Fruit fly (Drosophila melanogaster) whole organism, adult: Measurements from ENCODE around the gene PIG-T.

ENCODE experiments used
- CG12768 ChIP-seq: fragments of 200-800 bp; sonication (Bioruptor generic); optimal IDR thresholded peaks from 2 replicates; lab custom pipeline; 2017; ENCODE audit warnings: missing biosample characterization, missing genetic modification characterization, mild to moderate bottlenecking, moderate library complexity, missing genetic modification reagents
- CG14711 ChIP-seq: fragments of 200-800 bp; sonication (Bioruptor generic); optimal IDR thresholded peaks from 2 replicates; lab custom pipeline; 2018; ENCODE audit warnings: missing biosample characterization, mild to moderate bottlenecking, missing genetic modification characterization, moderate library complexity
- CG1620 ChIP-seq: fragments of 200-800 bp; sonication (Bioruptor generic); optimal IDR thresholded peaks from 2 replicates; lab custom pipeline; 2016; ENCODE audit warnings: missing biosample characterization, missing genetic modification characterization
- Crg-1 ChIP-seq: fragments of 200-800 bp; sonication (Bioruptor generic); optimal IDR thresholded peaks from 2 replicates; lab custom pipeline; 2016; ENCODE audit warnings: missing biosample characterization, missing genetic modification characterization
- Mnt ChIP-seq: fragments of 200-800 bp; sonication (Bioruptor generic); optimal IDR thresholded peaks from 2 replicates; lab custom pipeline; 2016; ENCODE audit warnings: missing biosample characterization, mild to moderate bottlenecking, missing genetic modification characterization
- cic ChIP-seq: fragments of 200-800 bp; sonication (Bioruptor generic); optimal IDR thresholded peaks from 2 replicates; lab custom pipeline; 2017; ENCODE audit warnings: missing biosample characterization, mild to moderate bottlenecking, missing genetic modification characterization, moderate library complexity
- kay ChIP-seq: fragments of 200-800 bp; sonication (Bioruptor generic); peaks from one replicate; lab custom pipeline; 2016; ENCODE audit warnings: missing biosample characterization, missing genetic modification characterization, borderline replicate concordance
- ovo ChIP-seq: fragments of 200-800 bp; sonication (Bioruptor generic); optimal IDR thresholded peaks from 2 replicates; lab custom pipeline; 2016; ENCODE audit warnings: missing biosample characterization, missing genetic modification characterization

DNA sequence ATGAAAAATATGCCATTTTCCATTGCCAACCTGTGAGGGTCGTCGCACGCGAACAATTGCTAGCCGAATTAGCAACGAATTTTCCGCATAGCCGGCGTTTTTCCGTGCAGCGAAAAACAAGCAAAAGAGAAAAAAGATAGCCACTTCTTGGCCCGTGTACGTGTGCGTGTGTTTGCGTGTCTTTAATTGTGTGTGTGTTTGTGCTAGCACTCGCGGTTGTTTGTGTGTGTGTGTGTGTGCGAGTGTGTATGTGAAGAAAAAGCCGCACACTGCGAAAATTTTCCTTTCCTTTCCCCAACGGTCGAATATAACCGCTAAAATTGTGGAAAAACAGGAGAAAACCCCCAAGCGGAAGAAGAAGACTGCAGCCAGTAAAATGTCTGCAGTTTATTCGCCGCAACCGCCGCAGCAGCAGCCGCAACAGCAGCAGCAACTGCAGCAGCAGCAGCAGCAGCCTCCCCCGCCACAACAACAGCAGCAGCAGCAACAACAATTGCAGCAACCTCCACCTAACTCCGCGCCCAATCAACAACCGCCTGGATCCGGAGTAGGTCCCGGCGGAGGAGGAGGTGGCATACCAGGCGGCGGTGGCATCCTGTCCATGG, 7.9 kb downstream of the PIG-T start:
- TF ChIP-seq Crg-1 (GFP tag; lab: Kevin White, UChicago) (no peak), CG12768 (GFP tag; lab: Kevin White, UChicago) (no peak), CG14711 (tag; lab: Kevin White, UChicago) (no peak), CG1620 (GFP tag; lab: Kevin White, UChicago) (no peak), ovo (GFP tag; lab: Kevin White, UChicago) (no peak), Mnt (GFP tag; lab: Kevin White, UChicago) (no peak), kay (GFP tag; lab: Kevin White, UChicago) (no peak), cic (GFP tag; lab: Kevin White, UChicago) (no peak)
